Worm (Caenorhabditis elegans): ENCODE measurements around the gene F09E5.16.

Gene F09E5.16

ce11 chrII:5341573-5341972, 24.0 kb downstream of the F09E5.16 start:
- TF ChIP-seq ces-1 (GFP tag; optimal IDR thresholded peaks at IDR 0.05) (no peak), zip-8 (tag; optimal IDR thresholded peaks at IDR 0.05) (no peak), cnd-1 (tag; optimal IDR thresholded peaks at IDR 0.05) (no peak), elt-1 (tag; optimal IDR thresholded peaks at IDR 0.05; ENCODE audit: borderline replicate concordance, insufficient read depth) (no peak), snpc-4 (tag; optimal IDR thresholded peaks at IDR 0.05) (no peak), bed-3 (GFP tag; optimal IDR thresholded peaks at IDR 0.05) (no peak), ceh-43 (GFP tag; optimal IDR thresholded peaks at IDR 0.05) (no peak), ceh-83 (GFP tag; optimal IDR thresholded peaks at IDR 0.05) (no peak), blmp-1 (tag; optimal IDR thresholded peaks at IDR 0.05) (no peak)

- TF ChIP-seq ces-1 (GFP tag; optimal IDR thresholded peaks at IDR 0.05) = peak; percentile 42
- no peak for TF ChIP-seq unc-120 (tag; optimal IDR thresholded peaks at IDR 0.05; ENCODE audit: poor library complexity, severe bottlenecking)
- TF ChIP-seq flh-1 (GFP tag; optimal IDR thresholded peaks at IDR 0.05) = no peak
Observed at ce11 chrII:5340672-5341568, 24.6 kb downstream of the F09E5.16 start.

ce11 chrII:5339547-5339946, 26.0 kb downstream of the F09E5.16 start:
- TF ChIP-seq cnd-1 (tag; optimal IDR thresholded peaks at IDR 0.05) (no peak), nhr-2 (tag; optimal IDR thresholded peaks at IDR 0.05) (no peak), drap-1 (GFP tag; optimal IDR thresholded peaks at IDR 0.05) (no peak), ceh-43 (GFP tag; optimal IDR thresholded peaks at IDR 0.05) (no peak), mls-2 (tag; optimal IDR thresholded peaks at IDR 0.05) (no peak), nhr-76 (tag; optimal IDR thresholded peaks at IDR 0.05) (no peak), M03D4.4 (tag; optimal IDR thresholded peaks at IDR 0.05) (no peak), elt-1 (tag; optimal IDR thresholded peaks at IDR 0.05; ENCODE audit: borderline replicate concordance, insufficient read depth) (no peak), ceh-83 (GFP tag; optimal IDR thresholded peaks at IDR 0.05) (no peak), lsy-2 (tag; optimal IDR thresholded peaks at IDR 0.05) (no peak), flh-1 (GFP tag; optimal IDR thresholded peaks at IDR 0.05) (no peak), sptf-1 (tag; optimal IDR thresholded peaks at IDR 0.05) (no peak), bed-3 (GFP tag; optimal IDR thresholded peaks at IDR 0.05) (no peak), sem-2 (GFP tag; optimal IDR thresholded peaks at IDR 0.05) (no peak), mep-1 (tag; optimal IDR thresholded peaks at IDR 0.05) (no peak)

- TF ChIP-seq ces-1 (GFP tag; optimal IDR thresholded peaks at IDR 0.05) (no peak), ham-2 (GFP tag; optimal IDR thresholded peaks at IDR 0.05) (no peak), mab-5 (tag; optimal IDR thresholded peaks at IDR 0.05) (no peak), nhr-76 (tag; optimal IDR thresholded peaks at IDR 0.05) (no peak), ceh-39 (tag; optimal IDR thresholded peaks at IDR 0.05) (no peak), lsy-2 (tag; optimal IDR thresholded peaks at IDR 0.05) (no peak), bed-3 (GFP tag; optimal IDR thresholded peaks at IDR 0.05) (no peak), lin-32 (GFP tag; optimal IDR thresholded peaks at IDR 0.05) (no peak), sptf-1 (tag; optimal IDR thresholded peaks at IDR 0.05) (no peak), hlh-1 (tag; optimal IDR thresholded peaks at IDR 0.05) (no peak), elt-1 (tag; optimal IDR thresholded peaks at IDR 0.05; ENCODE audit: borderline replicate concordance, insufficient read depth) (no peak), ceh-83 (GFP tag; optimal IDR thresholded peaks at IDR 0.05) (no peak), cnd-1 (tag; optimal IDR thresholded peaks at IDR 0.05) (no peak), pha-4 (tag; optimal IDR thresholded peaks at IDR 0.05) (no peak), ztf-11 (tag; optimal IDR thresholded peaks at IDR 0.05) (no peak), zip-8 (tag; optimal IDR thresholded peaks at IDR 0.05) (no peak), blmp-1 (tag; optimal IDR thresholded peaks at IDR 0.05) (no peak), lin-13 (tag; optimal IDR thresholded peaks at IDR 0.05) (no peak)
Observed at ce11 chrII:5338301-5338700, 27.2 kb downstream of the F09E5.16 start.

- TF ChIP-seq cnd-1 (tag; optimal IDR thresholded peaks at IDR 0.05) (no peak), pha-4 (tag; optimal IDR thresholded peaks at IDR 0.05) (no peak), flh-1 (GFP tag; optimal IDR thresholded peaks at IDR 0.05) (no peak), drap-1 (GFP tag; optimal IDR thresholded peaks at IDR 0.05) (no peak), mls-2 (tag; optimal IDR thresholded peaks at IDR 0.05) (no peak), hlh-1 (tag; optimal IDR thresholded peaks at IDR 0.05) (no peak), ham-2 (GFP tag; optimal IDR thresholded peaks at IDR 0.05) (no peak), nhr-28 (tag; optimal IDR thresholded peaks at IDR 0.05) (no peak), nhr-12 (tag; optimal IDR thresholded peaks at IDR 0.05) (no peak), lin-13 (tag; optimal IDR thresholded peaks at IDR 0.05) (no peak), tbx-8 (GFP tag; optimal IDR thresholded peaks at IDR 0.05) (no peak), ces-1 (GFP tag; optimal IDR thresholded peaks at IDR 0.05) (no peak), ztf-11 (tag; optimal IDR thresholded peaks at IDR 0.05) (no peak), nhr-76 (tag; optimal IDR thresholded peaks at IDR 0.05) (no peak), elt-3 (tag; optimal IDR thresholded peaks at IDR 0.05) (no peak), bed-3 (GFP tag; optimal IDR thresholded peaks at IDR 0.05) (no peak), ceh-83 (GFP tag; optimal IDR thresholded peaks at IDR 0.05) (no peak), nhr-237 (tag; optimal IDR thresholded peaks at IDR 0.05) (no peak)
Observed at ce11 chrII:5337495-5337840, 28.1 kb downstream of the F09E5.16 start.
